Fruit fly (Drosophila melanogaster) whole organism: ENCODE data around the gene Dph4.
A peak's percentile ranks its signal among the peaks of the same experiment; 100 is the strongest.

Experiments
- CG8478 ChIP-seq: fragments of >200 bp; optimal IDR thresholded peaks from 2 replicates; lab custom pipeline; 2018; ENCODE audit warnings: inconsistent platforms
- Dll ChIP-seq: fragments of >200 bp; optimal IDR thresholded peaks from 2 replicates; lab custom pipeline; 2017
- EcR ChIP-seq, 2 experiments: fragments of >200 bp; optimal IDR thresholded peaks; 2 replicates each; lab custom pipeline; 2017; ENCODE audit warnings: missing biosample characterization in 2 of 2, missing genetic modification characterization in 2 of 2, missing genetic modification reagents in 2 of 2
- pan ChIP-seq: fragments of >200 bp; optimal IDR thresholded peaks from 2 replicates; lab custom pipeline; 2017
- psq ChIP-seq: fragments of >200 bp; optimal IDR thresholded peaks from 2 replicates; lab custom pipeline; 2017
- usp ChIP-seq: fragments of >200 bp; optimal IDR thresholded peaks from 2 replicates; lab custom pipeline; 2017; ENCODE audit warnings: missing biosample characterization, missing genetic modification characterization, mixed read lengths

The Dph4 gene

DNA sequence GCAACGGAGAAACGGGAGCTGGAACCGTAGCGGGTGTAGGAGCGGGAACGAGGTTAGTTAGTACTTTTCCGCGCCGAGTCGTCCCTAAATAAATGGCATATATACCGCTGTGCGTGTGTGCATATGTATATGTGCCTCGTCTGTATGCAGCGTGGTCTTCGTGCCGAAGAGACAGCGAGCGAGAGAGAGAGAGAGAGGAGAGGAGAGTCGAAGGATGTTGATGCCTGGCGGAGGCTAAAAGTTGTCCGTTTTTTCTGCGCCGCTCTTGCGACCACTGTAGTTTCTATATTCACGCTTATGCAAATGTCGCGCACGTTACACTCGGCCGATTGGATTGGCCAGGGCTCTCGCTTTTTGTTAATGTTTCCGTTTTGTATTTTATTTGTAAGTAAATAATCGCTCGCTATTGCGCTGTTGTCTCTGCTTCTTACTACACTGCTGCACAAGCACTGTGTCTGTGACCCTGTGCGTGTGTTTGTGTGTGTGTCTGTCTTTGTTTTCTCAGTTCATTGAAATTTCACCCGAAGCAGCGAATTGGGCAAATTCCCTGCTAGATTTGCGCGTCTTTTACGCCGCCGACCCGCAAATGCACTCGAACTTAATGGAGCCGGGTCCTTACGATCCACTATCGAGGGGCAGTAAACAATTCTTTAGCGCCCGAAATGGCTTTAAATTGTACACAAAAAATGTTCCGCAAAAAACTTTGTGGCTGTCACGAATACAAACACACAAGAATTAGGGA is 11.4 kb downstream of the Dph4 start, which contains the start of gene Rga:
TSS of gene Rga (minus strand) at position 741 of the 742 bp plus-strand sequence.
- TF ChIP-seq pan (lab: Kevin White, UChicago) = no peak
- no peak for TF ChIP-seq CG8478 (lab: Kevin White, UChicago)
- peak; percentile 11 for TF ChIP-seq Dll (lab: Kevin White, UChicago)

DNA sequence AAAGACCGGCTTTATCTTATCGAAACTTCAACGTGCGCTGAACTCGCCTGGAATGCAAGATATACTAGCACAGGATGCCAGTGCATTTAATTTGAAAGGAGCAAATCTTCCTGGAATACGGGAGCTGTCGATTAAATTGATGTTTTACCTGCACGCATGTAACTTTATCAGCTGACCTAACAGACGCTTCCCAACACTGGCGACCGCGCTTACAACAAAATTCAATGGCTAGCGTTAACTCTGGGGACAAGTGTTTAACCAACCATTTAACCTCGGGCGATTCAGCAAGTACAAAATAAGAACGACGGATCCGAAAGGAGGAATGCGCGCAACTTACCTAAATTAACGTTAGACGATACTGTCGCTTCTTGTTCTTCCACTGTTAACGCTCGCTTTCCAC is 12.2 kb downstream of the Dph4 start:
- TF ChIP-seq psq (lab: Kevin White, UChicago) (no peak), Dll (lab: Kevin White, UChicago) (no peak), CG8478 (lab: Kevin White, UChicago) (no peak), pan (lab: Kevin White, UChicago) (no peak), EcR (GFP tag; optimal IDR thresholded peaks at IDR 0.05; lab: Kevin White, UChicago) (no peak), usp (GFP tag; lab: Kevin White, UChicago) (no peak)

DNA sequence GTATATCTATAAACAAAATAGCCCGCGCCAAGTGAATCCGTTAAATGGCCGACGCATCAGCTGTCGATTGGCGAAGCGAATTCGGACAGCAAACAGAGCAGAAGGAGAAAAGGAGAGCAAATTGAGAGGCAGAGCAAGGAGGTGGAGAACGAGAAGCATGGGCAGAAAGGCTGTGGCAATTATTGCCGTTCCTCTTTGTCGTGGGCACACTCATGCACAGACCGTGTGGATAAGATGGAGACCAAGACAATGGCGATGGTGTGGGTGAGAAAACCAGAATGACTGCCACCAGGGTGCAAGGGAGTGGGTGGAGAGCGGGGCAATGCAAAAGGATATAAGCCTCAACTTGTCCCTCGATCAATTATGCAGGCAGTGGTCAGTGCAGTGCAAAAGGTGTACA is 12.8 kb downstream of the Dph4 start:
- TF ChIP-seq EcR (GFP tag; optimal IDR thresholded peaks at IDR 0.05; lab: Kevin White, UChicago) (no peak), CG8478 (lab: Kevin White, UChicago) (no peak), psq (lab: Kevin White, UChicago) (no peak), Dll (lab: Kevin White, UChicago) (no peak), usp (GFP tag; lab: Kevin White, UChicago) (no peak), pan (lab: Kevin White, UChicago) (no peak)

DNA sequence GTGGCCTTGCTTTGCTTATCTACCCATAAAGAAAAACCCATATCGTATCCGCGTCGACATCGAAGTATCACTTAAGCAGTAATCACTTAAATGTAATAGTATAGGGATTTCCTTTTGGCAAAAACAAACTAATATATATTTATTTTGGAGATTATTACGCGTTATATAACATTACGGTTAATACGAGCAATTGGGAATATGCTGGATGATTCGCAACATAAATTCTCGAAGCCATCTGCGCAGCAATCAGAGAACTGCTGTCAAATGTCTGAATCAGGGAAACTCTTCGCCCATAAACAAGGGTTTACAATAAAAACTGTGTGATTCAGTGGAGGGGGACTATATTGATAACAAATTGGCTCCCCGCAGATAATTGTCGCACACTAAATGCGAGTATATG is 13.3 kb downstream of the Dph4 start:
- TF ChIP-seq CG8478 (lab: Kevin White, UChicago) (no peak), usp (GFP tag; lab: Kevin White, UChicago) (no peak), EcR (GFP tag; optimal IDR thresholded peaks at IDR 0.05; lab: Kevin White, UChicago) (no peak), psq (lab: Kevin White, UChicago) (no peak), pan (lab: Kevin White, UChicago) (no peak), Dll (lab: Kevin White, UChicago) (no peak)

DNA sequence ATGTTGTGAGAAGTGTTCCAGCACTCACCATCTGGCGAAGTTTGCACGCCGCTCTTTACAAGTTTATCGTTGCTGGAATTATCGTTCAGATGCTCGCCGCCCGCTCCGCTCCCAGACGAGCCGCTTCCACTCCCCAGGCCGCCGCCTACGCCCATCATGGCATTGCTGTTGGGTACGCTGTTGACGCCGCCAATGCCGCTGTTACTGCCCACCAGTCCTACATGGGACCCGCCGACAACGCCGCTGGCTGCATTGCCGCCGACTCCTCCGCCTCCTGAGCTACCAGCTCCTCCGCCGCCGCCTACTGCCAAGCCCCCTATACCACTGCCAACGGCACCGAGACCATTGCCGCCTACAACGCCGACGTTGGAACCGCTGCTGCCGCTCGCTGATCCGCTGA is 15.5 kb downstream of the Dph4 start:
- no peak for TF ChIP-seq Dll (lab: Kevin White, UChicago)
- TF ChIP-seq EcR (GFP tag; optimal IDR thresholded peaks at IDR 0.05; lab: Kevin White, UChicago) = no peak
- TF ChIP-seq psq (lab: Kevin White, UChicago) = no peak
- no peak for TF ChIP-seq usp (GFP tag; lab: Kevin White, UChicago)
- no peak for TF ChIP-seq pan (lab: Kevin White, UChicago)
- TF ChIP-seq CG8478 (lab: Kevin White, UChicago) = no peak

DNA sequence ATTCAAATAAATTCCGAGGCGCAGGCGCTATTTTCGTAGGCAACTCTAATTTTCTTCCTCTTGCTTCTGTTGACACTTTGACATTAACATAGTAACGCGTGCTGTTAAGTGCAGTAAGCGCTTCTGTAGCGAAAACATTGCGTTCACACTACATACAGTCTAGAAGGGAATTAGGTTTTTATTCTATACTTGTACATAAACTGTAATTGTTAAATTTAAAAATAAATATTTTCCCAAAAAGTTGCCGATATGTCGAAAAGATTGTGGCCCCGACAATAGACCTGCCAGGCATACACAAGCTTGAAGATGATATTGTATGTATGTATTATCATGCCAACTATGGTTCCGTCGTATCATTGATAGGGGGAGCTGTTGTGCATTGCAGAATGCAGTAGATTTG is 17.4 kb downstream of the Dph4 start, which contains the start of gene asl:
TSS of gene asl (minus strand) at position 67 of the 400 bp plus-strand sequence.
- TF ChIP-seq CG8478 (lab: Kevin White, UChicago) (no peak), EcR (GFP tag; optimal IDR thresholded peaks at IDR 0.05; lab: Kevin White, UChicago) (no peak), pan (lab: Kevin White, UChicago) (no peak), Dll (lab: Kevin White, UChicago) (no peak), psq (lab: Kevin White, UChicago) (no peak), usp (GFP tag; lab: Kevin White, UChicago) (no peak)

DNA sequence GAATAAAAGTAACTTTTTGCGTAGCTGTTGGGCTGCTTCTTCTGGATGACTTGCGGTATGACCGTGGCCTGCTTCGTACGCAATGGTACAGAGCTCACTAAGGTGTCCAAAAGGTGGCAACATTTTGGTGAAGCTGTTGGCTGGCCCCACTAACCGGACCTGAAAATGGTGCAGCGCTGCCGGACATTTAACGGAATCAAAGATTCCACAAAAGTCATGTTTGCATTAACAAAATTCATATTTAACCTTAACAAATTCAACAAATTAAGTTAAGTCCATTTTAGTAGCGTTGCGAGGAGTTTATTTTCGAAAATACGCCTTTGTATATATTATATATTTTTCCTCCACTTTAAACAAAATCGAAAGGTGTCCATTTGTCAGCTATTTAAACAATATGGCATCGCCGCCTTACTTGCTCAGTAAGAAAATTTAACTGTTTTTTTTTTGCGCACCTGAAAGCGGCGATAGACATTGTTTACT is 22.8 kb downstream of the Dph4 start, which contains the start of the genes kra and SecS:
TSS of gene kra (minus strand) at position 93 of the 480 bp plus-strand sequence.
TSS of gene SecS (plus strand) at position 390 of the 480 bp plus-strand sequence.
- TF ChIP-seq CG8478 (lab: Kevin White, UChicago) (no peak), usp (GFP tag; lab: Kevin White, UChicago) (no peak), psq (lab: Kevin White, UChicago) (no peak), Dll (lab: Kevin White, UChicago) (no peak), pan (lab: Kevin White, UChicago) (no peak)

DNA sequence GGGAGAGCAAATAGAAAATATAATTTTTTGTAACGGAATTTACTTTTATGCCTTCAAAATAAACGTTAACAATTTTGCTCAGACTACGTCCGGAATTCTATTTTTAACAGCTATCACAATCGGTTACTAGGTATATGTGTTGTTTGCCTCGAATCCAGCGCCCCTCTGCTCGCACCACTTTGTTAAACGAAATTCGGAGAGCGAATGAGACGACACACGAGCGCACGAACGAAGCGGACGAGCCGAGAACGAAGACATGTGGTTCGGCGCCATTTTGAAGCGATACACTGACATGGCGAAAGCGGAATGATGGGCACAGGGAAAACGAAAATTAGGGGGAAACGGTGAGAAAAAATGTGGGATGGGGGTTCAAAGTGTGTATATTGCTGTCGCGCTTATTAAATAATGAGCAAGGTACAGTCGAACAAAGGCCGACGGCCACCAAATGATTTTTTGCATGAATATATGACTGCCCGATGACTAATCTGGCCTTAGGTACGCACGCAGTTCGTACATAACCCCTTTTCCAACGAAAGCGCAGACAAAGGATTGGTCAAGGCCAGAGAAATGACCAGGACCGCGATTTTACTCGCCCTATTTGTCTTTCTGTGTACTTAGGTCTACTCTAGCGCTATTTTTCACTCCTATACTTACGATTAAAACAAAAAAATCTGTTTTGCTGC is 23.4 kb downstream of the Dph4 start:
- TF ChIP-seq CG8478 (lab: Kevin White, UChicago) = no peak
- TF ChIP-seq Dll (lab: Kevin White, UChicago) = no peak
- no peak for TF ChIP-seq usp (GFP tag; lab: Kevin White, UChicago)
- no peak for TF ChIP-seq pan (lab: Kevin White, UChicago)
- TF ChIP-seq psq (lab: Kevin White, UChicago) = no peak
- TF ChIP-seq EcR (GFP tag; optimal IDR thresholded peaks at IDR 0.05; lab: Kevin White, UChicago) = no peak

DNA sequence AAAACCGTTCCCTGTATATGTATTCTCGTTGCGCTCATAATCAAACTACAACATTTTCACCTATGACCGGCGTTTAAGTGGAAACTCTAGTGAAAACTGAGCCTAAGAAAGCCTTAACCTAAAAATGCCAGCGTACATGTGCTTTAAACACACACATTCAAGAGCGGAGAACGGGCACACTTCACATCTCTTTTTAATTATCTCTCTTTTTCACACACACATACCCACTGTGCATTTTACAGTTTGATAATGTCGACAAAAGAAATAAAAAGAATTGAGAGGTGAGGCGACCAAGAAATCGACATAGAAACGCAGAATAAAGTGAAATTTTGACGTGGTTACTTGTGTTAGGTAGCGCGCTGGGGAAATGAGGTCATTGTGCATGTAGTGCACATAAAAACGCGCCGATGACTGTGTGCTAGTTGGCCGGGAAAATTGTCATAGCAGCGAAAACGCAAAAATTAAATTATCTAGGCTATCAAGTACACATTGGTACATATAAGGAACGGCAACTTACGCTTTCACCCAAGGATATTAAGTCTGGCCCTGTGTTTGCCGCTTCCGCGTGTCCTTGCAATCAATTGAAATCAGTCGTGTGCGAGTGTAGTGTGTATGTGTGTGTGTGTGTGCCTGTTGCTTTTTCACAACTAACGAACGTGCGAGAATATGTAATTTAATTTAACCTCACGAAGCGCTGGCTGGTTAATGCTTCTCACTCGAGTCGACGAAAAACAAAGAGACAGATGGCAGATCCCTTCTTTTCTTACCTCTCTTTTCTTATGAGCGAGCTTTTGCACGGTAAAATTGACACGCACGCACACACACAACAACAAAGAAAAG is 24.2 kb downstream of the Dph4 start:
- TF ChIP-seq EcR (GFP tag; optimal IDR thresholded peaks at IDR 0.05; lab: Kevin White, UChicago) = peak in 1 of 2 experiments; percentile 15
- TF ChIP-seq psq (lab: Kevin White, UChicago) = no peak
- TF ChIP-seq pan (lab: Kevin White, UChicago) = no peak
- no peak for TF ChIP-seq Dll (lab: Kevin White, UChicago)

DNA sequence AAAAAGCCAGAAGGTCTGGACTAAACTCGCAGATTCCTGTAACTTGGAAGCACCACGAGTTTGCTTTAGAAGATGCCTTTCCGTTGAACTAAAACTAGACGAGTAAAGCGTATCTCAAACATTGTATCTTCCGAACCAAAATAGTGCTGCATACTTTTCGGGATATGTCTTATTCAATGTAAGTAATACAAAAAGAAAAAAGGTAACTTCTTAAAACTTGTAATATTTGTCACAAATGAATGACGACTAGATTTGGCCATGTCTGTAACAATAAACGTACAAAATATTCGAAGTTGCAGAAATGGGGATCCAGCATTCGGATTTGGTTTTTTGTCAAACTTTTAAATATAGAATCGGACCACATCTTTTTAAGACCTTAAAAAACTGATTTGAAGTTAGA is 29.0 kb downstream of the Dph4 start:
- TF ChIP-seq Dll (lab: Kevin White, UChicago) (no peak), CG8478 (lab: Kevin White, UChicago) (no peak), EcR (GFP tag; optimal IDR thresholded peaks at IDR 0.05; lab: Kevin White, UChicago) (no peak), pan (lab: Kevin White, UChicago) (no peak), usp (GFP tag; lab: Kevin White, UChicago) (no peak), psq (lab: Kevin White, UChicago) (no peak)
